Worm (Caenorhabditis elegans) whole organism, late embryonic: ENCODE results near the gene C35B1.5.

Source experiments
- C08G9.2 ChIP-seq: sonication (generic microtip); optimal IDR thresholded peaks from 2 replicates; lab custom pipeline; 2016; ENCODE audit warnings: mild to moderate bottlenecking, missing genetic modification characterization, moderate library complexity, missing compliant biosample characterization
- F13H6.1 ChIP-seq: sonication (generic microtip); optimal IDR thresholded peaks from 2 replicates; lab custom pipeline; 2016; ENCODE audit warnings: missing genetic modification characterization, missing compliant biosample characterization
- K09A11.1 ChIP-seq: sonication (generic microtip); optimal IDR thresholded peaks from 2 replicates; lab custom pipeline; 2017; ENCODE audit warnings: antibody characterized with exemption, mild to moderate bottlenecking, missing genetic modification characterization, missing compliant biosample characterization; ENCODE audit not compliant: insufficient read depth
- ahr-1 ChIP-seq: sonication (generic microtip); optimal IDR thresholded peaks from 2 replicates; lab custom pipeline; 2016; ENCODE audit warnings: missing genetic modification characterization, missing compliant biosample characterization
- ama-1 ChIP-seq: fragments of 150-350 bp; optimal IDR thresholded peaks from 2 replicates; lab custom pipeline; 2014
- ceh-14 ChIP-seq: sonication (generic microtip); optimal IDR thresholded peaks from 2 replicates; lab custom pipeline; 2016; ENCODE audit warnings: missing genotype, missing genetic modification characterization, missing compliant biosample characterization
- ceh-18 ChIP-seq: sonication (generic microtip); optimal IDR thresholded peaks from 2 replicates; lab custom pipeline; 2016; ENCODE audit warnings: missing genetic modification characterization, missing compliant biosample characterization
- ceh-19 ChIP-seq: fragments of 200-800 bp; sonication (Bioruptor generic); optimal IDR thresholded peaks from 2 replicates; lab custom pipeline; 2018; ENCODE audit warnings: mild to moderate bottlenecking, missing genetic modification characterization, missing compliant biosample characterization
- ceh-24 ChIP-seq: sonication (generic microtip); optimal IDR thresholded peaks from 2 replicates; lab custom pipeline; 2016; ENCODE audit warnings: mild to moderate bottlenecking, missing genetic modification characterization, missing compliant biosample characterization
- ceh-31 ChIP-seq: sonication (generic microtip); optimal IDR thresholded peaks from 2 replicates; lab custom pipeline; 2016; ENCODE audit warnings: missing genetic modification characterization, missing compliant biosample characterization
- ceh-9 ChIP-seq: sonication (generic microtip); optimal IDR thresholded peaks from 2 replicates; lab custom pipeline; 2016; ENCODE audit warnings: mild to moderate bottlenecking, missing genetic modification characterization, inconsistent platforms, missing compliant biosample characterization
- eyg-1 ChIP-seq: sonication (generic microtip); optimal IDR thresholded peaks from 2 replicates; lab custom pipeline; 2016; ENCODE audit warnings: missing genotype, missing genetic modification characterization, missing compliant biosample characterization
- hlh-8 ChIP-seq: sonication (generic microtip); optimal IDR thresholded peaks from 2 replicates; lab custom pipeline; 2016; ENCODE audit warnings: missing genotype, missing genetic modification characterization, missing compliant biosample characterization
- nfya-1 ChIP-seq: sonication (generic microtip); optimal IDR thresholded peaks from 2 replicates; lab custom pipeline; 2017; ENCODE audit warnings: missing genetic modification characterization, mild to moderate bottlenecking, missing compliant biosample characterization, antibody characterized with exemption, moderate library complexity
- nhr-11 ChIP-seq: fragments of 150-350 bp; optimal IDR thresholded peaks from 2 replicates; lab custom pipeline; 2014; ENCODE audit warnings: missing biosample characterization, missing genetic modification characterization
- nhr-232 ChIP-seq: sonication (generic microtip); optimal IDR thresholded peaks from 2 replicates; lab custom pipeline; 2016; ENCODE audit warnings: missing genetic modification characterization, missing compliant biosample characterization
- pag-3 ChIP-seq: sonication (generic microtip); optimal IDR thresholded peaks from 2 replicates; lab custom pipeline; 2016; ENCODE audit warnings: missing compliant biosample characterization, missing genetic modification characterization, borderline replicate concordance
- pha-2 ChIP-seq: sonication (generic microtip); optimal IDR thresholded peaks from 2 replicates; lab custom pipeline; 2017; ENCODE audit warnings: mild to moderate bottlenecking, missing genetic modification characterization, missing compliant biosample characterization
- pha-4 ChIP-seq: fragments of 150-350 bp; optimal IDR thresholded peaks from 2 replicates; lab custom pipeline; 2018; ENCODE audit warnings: missing biosample characterization, missing genetic modification reagents, missing genetic modification characterization
- pros-1 ChIP-seq: fragments of 150-350 bp; optimal IDR thresholded peaks from 2 replicates; lab custom pipeline; 2014; ENCODE audit warnings: missing biosample characterization, missing genetic modification reagents, missing genetic modification characterization
- ref-2 ChIP-seq: sonication (generic microtip); optimal IDR thresholded peaks from 2 replicates; lab custom pipeline; 2016; ENCODE audit warnings: missing genetic modification characterization, missing compliant biosample characterization
- sdc-2 ChIP-seq: sonication (generic microtip); optimal IDR thresholded peaks from 2 replicates; lab custom pipeline; 2016; ENCODE audit warnings: missing genotype, missing genetic modification characterization, missing compliant biosample characterization
- sox-2 ChIP-seq: fragments of 200-800 bp; sonication (Bioruptor generic); IDR thresholded peaks from 2 replicates; pipeline ENCODE4 v1.3.6; 2022; ENCODE audit warnings: missing genetic modification reagents, missing genetic modification characterization, missing compliant biosample characterization
- sox-4 ChIP-seq: sonication (generic microtip); optimal IDR thresholded peaks from 2 replicates; lab custom pipeline; 2017; ENCODE audit warnings: mild to moderate bottlenecking, missing genetic modification characterization, inconsistent platforms, missing compliant biosample characterization
- tbx-2 ChIP-seq: sonication (generic microtip); optimal IDR thresholded peaks from 2 replicates; lab custom pipeline; 2016; ENCODE audit warnings: missing genetic modification characterization, missing compliant biosample characterization
- ttx-3 ChIP-seq: sonication (generic microtip); optimal IDR thresholded peaks from 2 replicates; lab custom pipeline; 2016; ENCODE audit warnings: missing genetic modification reagents, missing genetic modification characterization, missing compliant biosample characterization
- unc-3 ChIP-seq, 2 experiments: fragments of 200-800 bp in 1 of 2; sonication (Bioruptor generic) in 1 of 2; sonication (generic microtip) in 1 of 2; conservative IDR thresholded peaks in 1 of 2; optimal IDR thresholded peaks in 1 of 2; 2 replicates each; pipeline versions ENCODE4 v1.3.6 to Lab custom; 2016 to 2022; ENCODE audit warnings: missing compliant biosample characterization in 2 of 2, missing genetic modification characterization in 2 of 2, missing genetic modification reagents in 1 of 2
- unc-42 ChIP-seq: sonication (generic microtip); optimal IDR thresholded peaks from 2 replicates; lab custom pipeline; 2016; ENCODE audit warnings: missing genotype, missing genetic modification characterization, missing compliant biosample characterization
- unc-55 ChIP-seq: sonication (generic microtip); optimal IDR thresholded peaks from 2 replicates; lab custom pipeline; 2017; ENCODE audit warnings: missing biosample characterization, missing genetic modification reagents, missing genetic modification characterization
- unc-86 ChIP-seq: sonication (generic microtip); optimal IDR thresholded peaks from 2 replicates; lab custom pipeline; 2016; ENCODE audit warnings: missing genetic modification characterization, missing compliant biosample characterization
- zip-5 ChIP-seq: sonication (generic microtip); optimal IDR thresholded peaks from 2 replicates; lab custom pipeline; 2016; ENCODE audit warnings: missing genetic modification characterization, missing compliant biosample characterization
- ztf-16 ChIP-seq: sonication (generic microtip); optimal IDR thresholded peaks from 2 replicates; lab custom pipeline; 2017; ENCODE audit warnings: missing genetic modification characterization, missing compliant biosample characterization

The C35B1.5 gene

ce11 chrIV:4042274-4042673, 41.7 kb downstream of the C35B1.5 start, which contains the start of gene cdc-73 (continued):
- TF ChIP-seq ttx-3 (no peak), unc-86 (tag; lab: Kevin White, UChicago) (no peak), ceh-9 (tag; lab: Kevin White, UChicago) (no peak), zip-5 (tag; lab: Kevin White, UChicago) (peak; percentile 46), ceh-19 (GFP tag; lab: Kevin White, UChicago) (no peak), pag-3 (peak; percentile 9), pha-2 (tag; lab: Kevin White, UChicago) (no peak), unc-3 (GFP tag; conservative IDR thresholded peaks at IDR 0.05; lab: Robert Waterston, UW) (no peak), unc-3 (tag; optimal IDR thresholded peaks at IDR 0.05; lab: Kevin White, UChicago) (no peak), sdc-2 (tag; lab: Kevin White, UChicago) (no peak), sox-2 (GFP tag; lab: Robert Waterston, UW) (no peak), C08G9.2 (tag; lab: Kevin White, UChicago) (peak; percentile 86), ama-1 (lab: Kevin White, UChicago) (no peak), ceh-24 (no peak), nhr-232 (tag; lab: Kevin White, UChicago) (no peak), unc-55 (GFP tag; lab: Kevin White, UChicago) (no peak), K09A11.1 (tag; lab: Kevin White, UChicago) (no peak), nhr-11 (tag; lab: Kevin White, UChicago) (no peak), ref-2 (tag; lab: Kevin White, UChicago) (peak; percentile 33)

ce11 chrIV:4041006-4041405, 43.0 kb downstream of the C35B1.5 start:
- TF ChIP-seq ama-1 (lab: Kevin White, UChicago): no peak
- no peak for TF ChIP-seq nhr-232 (tag; lab: Kevin White, UChicago)
- no peak for TF ChIP-seq ceh-14

ce11 chrIV:4039984-4040383, 44.0 kb downstream of the C35B1.5 start, which contains the start of gene F35F11.2:
TSS of gene F35F11.2 (plus strand) at chrIV:4040284.
- TF ChIP-seq F13H6.1 (tag; lab: Kevin White, UChicago) (no peak), ztf-16 (tag; lab: Kevin White, UChicago) (no peak), ahr-1 (no peak), pros-1 (no peak), nfya-1 (tag; lab: Kevin White, UChicago) (no peak), sox-4 (tag; lab: Kevin White, UChicago) (no peak), nhr-11 (tag; lab: Kevin White, UChicago) (no peak), hlh-8 (no peak), sox-2 (GFP tag; lab: Robert Waterston, UW) (no peak), ref-2 (tag; lab: Kevin White, UChicago) (no peak), pha-4 (tag; lab: Kevin White, UChicago) (no peak), K09A11.1 (tag; lab: Kevin White, UChicago) (no peak), eyg-1 (tag; lab: Kevin White, UChicago) (no peak), ceh-19 (GFP tag; lab: Kevin White, UChicago) (no peak)

- TF ChIP-seq unc-42 (tag; lab: Kevin White, UChicago) (peak; percentile 87), nhr-11 (tag; lab: Kevin White, UChicago) (no peak), sdc-2 (tag; lab: Kevin White, UChicago) (peak; percentile 37), ceh-18 (tag; lab: Kevin White, UChicago) (peak; percentile 52), ceh-14 (peak; percentile 42), ceh-31 (tag; lab: Kevin White, UChicago) (peak; percentile 70), F13H6.1 (tag; lab: Kevin White, UChicago) (no peak), tbx-2 (tag; lab: Kevin White, UChicago) (peak; percentile 40)
These were observed 49.1 kb downstream of the C35B1.5 start, which contains the start of gene hlh-30 for ce11 chrIV:4034883-4035282. TSS of gene hlh-30 (minus strand) at chrIV:4034951.
